Fruit fly (Drosophila melanogaster): Measurements from ENCODE around the gene lft.

lft gene

dm6 chr2L:10366525-10366924 lies 2.3 kb downstream of the lft start, which contains the start of gene CG5056 (continued):
- TF ChIP-seq dati (GFP tag; IDR thresholded peaks at IDR 0.05) (no peak), Elba2 (GFP tag; optimal IDR thresholded peaks at IDR 0.05) (no peak), tap (tag; optimal IDR thresholded peaks at IDR 0.05) (no peak), CG6654 (GFP tag; optimal IDR thresholded peaks at IDR 0.05) (no peak), CG9727 (GFP tag; optimal IDR thresholded peaks at IDR 0.05) (no peak), otp (GFP tag; IDR thresholded peaks at IDR 0.05) (no peak), CG9609 (GFP tag; optimal IDR thresholded peaks at IDR 0.05) (no peak), caup (GFP tag; optimal IDR thresholded peaks at IDR 0.05; ENCODE audit: severe bottlenecking) (no peak), CG4404 (GFP tag; IDR thresholded peaks at IDR 0.05) (no peak), shn (GFP tag; optimal IDR thresholded peaks at IDR 0.05) (no peak), NfI (GFP tag; optimal IDR thresholded peaks at IDR 0.05) (peak; percentile 28), CG10209 (GFP tag; optimal IDR thresholded peaks at IDR 0.05) (no peak), CG2116 (GFP tag; optimal IDR thresholded peaks at IDR 0.05) (peak; percentile 56), Oli (tag; optimal IDR thresholded peaks at IDR 0.05) (no peak), HLH54F (GFP tag; optimal IDR thresholded peaks at IDR 0.05) (no peak), dan (GFP tag; IDR thresholded peaks at IDR 0.05) (no peak), al (GFP tag; IDR thresholded peaks at IDR 0.05) (no peak; the same call in 1 of the 2 replicates), Aef1 (GFP tag; IDR thresholded peaks at IDR 0.05) (no peak), pros (GFP tag; optimal IDR thresholded peaks at IDR 0.05) (no peak), Doc3 (GFP tag; IDR thresholded peaks at IDR 0.05; ENCODE audit: partially characterized antibody) (no peak), CG9817 (tag; optimal IDR thresholded peaks at IDR 0.05) (no peak), CG6765 (GFP tag; optimal IDR thresholded peaks at IDR 0.05) (no peak), gem (tag; optimal IDR thresholded peaks at IDR 0.05) (no peak), Taf1 (GFP tag; IDR thresholded peaks at IDR 0.05) (no peak), CG18599 (GFP tag; optimal IDR thresholded peaks at IDR 0.05) (no peak), CG34376 (GFP tag; optimal IDR thresholded peaks at IDR 0.05) (no peak), Gug (GFP tag; IDR thresholded peaks at IDR 0.05) (no peak), HmgD (GFP tag; optimal IDR thresholded peaks at IDR 0.05) (no peak), gro (GFP tag; optimal IDR thresholded peaks at IDR 0.05) (peak; percentile 1), da (GFP tag; optimal IDR thresholded peaks at IDR 0.05) (no peak), CG8089 (GFP tag; optimal IDR thresholded peaks at IDR 0.05) (no peak), CG4328 (GFP tag; optimal IDR thresholded peaks at IDR 0.05) (no peak), CG1647 (GFP tag; optimal IDR thresholded peaks at IDR 0.05) (no peak), CG6175 (GFP tag; IDR thresholded peaks at IDR 0.05) (no peak), CG9437 (GFP tag; optimal IDR thresholded peaks at IDR 0.05) (no peak), CG9797 (GFP tag; optimal IDR thresholded peaks at IDR 0.05) (peak; percentile 63), exex (tag; optimal IDR thresholded peaks at IDR 0.05) (no peak), CG10274 (GFP tag; optimal IDR thresholded peaks at IDR 0.05) (no peak), CG14860 (GFP tag; IDR thresholded peaks at IDR 0.05; ENCODE audit: partially characterized antibody) (no peak), Ptx1 (GFP tag; IDR thresholded peaks at IDR 0.05) (no peak), Adf1 (GFP tag; IDR thresholded peaks at IDR 0.05) (no peak), BtbVII (GFP tag; optimal IDR thresholded peaks at IDR 0.05) (no peak), odd (GFP tag; optimal IDR thresholded peaks at IDR 0.05) (no peak), row (GFP tag; IDR thresholded peaks at IDR 0.05) (peak; percentile 86), CG7786 (GFP tag; optimal IDR thresholded peaks at IDR 0.05) (no peak), bbx (GFP tag; IDR thresholded peaks at IDR 0.05; ENCODE audit: partially characterized antibody) (no peak), cwo (GFP tag; optimal IDR thresholded peaks at IDR 0.05) (no peak), CG32767 (GFP tag; IDR thresholded peaks at IDR 0.05) (peak; percentile 75), crc (GFP tag; optimal IDR thresholded peaks at IDR 0.05) (no peak), emc (GFP tag; optimal IDR thresholded peaks at IDR 0.05) (no peak), CG5245 (GFP tag; optimal IDR thresholded peaks at IDR 0.05) (no peak), CG11504 (tag; optimal IDR thresholded peaks at IDR 0.05) (no peak)

Measured in whole organism, embryonic.